Fruit fly (Drosophila melanogaster) whole organism, wandering third instar larva: Measurements from ENCODE around the gene CG42359.

ENCODE experiments used
- GATAd ChIP-seq: sonication (Bioruptor generic); optimal IDR thresholded peaks from 2 replicates; lab custom pipeline; 2016; ENCODE audit warnings: missing biosample characterization, missing genetic modification characterization
- HLH106 ChIP-seq: fragments of 200-800 bp; optimal IDR thresholded peaks from 3 replicates; lab custom pipeline; 2019; ENCODE audit warnings: missing biosample characterization, mild to moderate bottlenecking, missing genetic modification characterization, moderate library complexity
- Jra ChIP-seq: sonication (Bioruptor generic); optimal IDR thresholded peaks from 2 replicates; lab custom pipeline; 2016; ENCODE audit warnings: missing biosample characterization, missing genetic modification characterization
- Mio ChIP-seq: sonication (Bioruptor generic); optimal IDR thresholded peaks from 2 replicates; lab custom pipeline; 2016; ENCODE audit warnings: missing biosample characterization, missing genetic modification characterization
- OdsH ChIP-seq: fragments of 200-800 bp; sonication (Bioruptor generic); optimal IDR thresholded peaks from 2 replicates; lab custom pipeline; 2016; ENCODE audit warnings: missing biosample characterization, mild to moderate bottlenecking, missing genetic modification characterization
- Vsx2 ChIP-seq: fragments of 200-300, 225-300 bp; sonication (Bioruptor generic); optimal IDR thresholded peaks from 2 replicates; lab custom pipeline; 2018; ENCODE audit warnings: missing biosample characterization, missing genetic modification characterization; ENCODE audit not compliant: partially characterized antibody
- dl ChIP-seq, 2 experiments: fragments of 175-275, 200-275 bp in 1 of 2; fragments of 200-275 bp in 1 of 2; sonication (Bioruptor generic); optimal IDR thresholded peaks; lab custom pipeline; 2018; ENCODE audit warnings: mild to moderate bottlenecking in 2 of 2, missing biosample characterization in 2 of 2, missing genetic modification characterization in 2 of 2, moderate library complexity in 2 of 2; ENCODE audit not compliant: partially characterized antibody in 2 of 2, insufficient read depth in 1 of 2
- h ChIP-seq: fragments of 200-800 bp; sonication (Bioruptor generic); optimal IDR thresholded peaks from 3 replicates; lab custom pipeline; 2016; ENCODE audit warnings: missing biosample characterization, mild to moderate bottlenecking, missing genetic modification characterization
- pan ChIP-seq: fragments of >200 bp; optimal IDR thresholded peaks from 2 replicates; lab custom pipeline; 2017
- psq ChIP-seq: fragments of 200-800 bp; sonication (Bioruptor generic); optimal IDR thresholded peaks from 3 replicates; lab custom pipeline; 2017; ENCODE audit warnings: missing biosample characterization, mild to moderate bottlenecking, missing genetic modification characterization, moderate library complexity
- tai ChIP-seq: sonication (Bioruptor generic); optimal IDR thresholded peaks from 2 replicates; lab custom pipeline; 2016; ENCODE audit warnings: missing biosample characterization, missing genetic modification characterization

DNA sequence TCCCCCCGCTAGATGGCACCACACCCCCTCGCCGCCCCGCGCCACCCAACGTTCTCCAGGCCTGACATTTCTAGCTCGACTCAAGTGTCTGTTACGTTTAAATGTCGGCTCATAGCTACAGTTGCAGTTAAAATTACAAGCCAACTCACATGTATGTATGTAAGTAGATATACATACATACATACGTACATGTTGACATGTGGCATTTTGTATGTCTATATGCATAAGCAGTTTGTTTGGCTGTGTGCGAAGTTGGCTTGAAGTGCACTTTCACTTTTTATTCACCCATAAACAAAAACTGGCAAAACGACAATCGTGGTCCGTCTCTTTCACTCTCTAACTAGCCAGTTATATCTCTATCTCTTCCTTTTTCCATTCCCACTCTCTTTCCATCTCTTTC, 20.7 kb upstream of the CG42359 start:
- no peak for TF ChIP-seq HLH106
- no peak for TF ChIP-seq pan (lab: Kevin White, UChicago)
- no peak for TF ChIP-seq Mio (GFP tag; lab: Kevin White, UChicago)
- TF ChIP-seq OdsH: no peak
- no peak for TF ChIP-seq dl (GFP tag; optimal IDR thresholded peaks at IDR 0.05; lab: Kevin White, UChicago; ENCODE audit: insufficient read depth in 1 of 2, partially characterized antibody in 2 of 2)
- TF ChIP-seq h (GFP tag; lab: Kevin White, UChicago): no peak
- TF ChIP-seq Vsx2 (GFP tag; lab: Kevin White, UChicago): no peak
- TF ChIP-seq GATAd: no peak
- TF ChIP-seq tai (GFP tag; lab: Kevin White, UChicago): no peak
- TF ChIP-seq psq (GFP tag; lab: Kevin White, UChicago): no peak
- TF ChIP-seq Jra (GFP tag; lab: Kevin White, UChicago): no peak
